Worm (Caenorhabditis elegans) whole organism, young adult: Measurements from ENCODE around the gene gtf-2E1.

Source experiments
- C06A6.2 ChIP-seq: fragments of 200-800 bp; sonication (Bioruptor generic); conservative IDR thresholded peaks from 2 replicates; pipeline ENCODE4 v1.3.6; 2022; ENCODE audit warnings: missing genetic modification characterization, missing compliant biosample characterization
- D2030.7 ChIP-seq: fragments of 200-800 bp; sonication (Bioruptor generic); IDR thresholded peaks from 2 replicates; pipeline ENCODE4 v1.3.6; 2022; ENCODE audit warnings: missing genetic modification reagents, missing genetic modification characterization, missing compliant biosample characterization
- F57A8.1 ChIP-seq: fragments of 200-800 bp; sonication (Bioruptor generic); optimal IDR thresholded peaks from 2 replicates; lab custom pipeline; 2018; ENCODE audit warnings: mild to moderate bottlenecking, missing genetic modification characterization, moderate library complexity, missing compliant biosample characterization
- K11D2.4 ChIP-seq: fragments of 200-800 bp; sonication (Bioruptor generic); IDR thresholded peaks from 2 replicates; pipeline ENCODE4 v1.3.6; 2022; ENCODE audit warnings: missing genetic modification reagents, missing genetic modification characterization, missing compliant biosample characterization
- Y53F4B.3 ChIP-seq: fragments of 200-800 bp; sonication (Bioruptor generic); IDR thresholded peaks from 2 replicates; pipeline ENCODE4 v1.3.6; 2022; ENCODE audit warnings: missing genetic modification reagents, missing genetic modification characterization, missing compliant biosample characterization
- Y53G8AR.9 ChIP-seq: fragments of 200-800 bp; sonication (Bioruptor generic); conservative IDR thresholded peaks from 2 replicates; pipeline ENCODE4 v1.3.6; 2022; ENCODE audit warnings: missing genetic modification reagents, missing genetic modification characterization, missing compliant biosample characterization
- ZK185.1 ChIP-seq: sonication (generic microtip); optimal IDR thresholded peaks from 2 replicates; lab custom pipeline; 2016; ENCODE audit warnings: mild to moderate bottlenecking, missing genetic modification characterization, missing compliant biosample characterization; ENCODE audit not compliant: poor library complexity, severe bottlenecking
- ama-1 ChIP-seq, 3 experiments: fragments of 150-350 bp in 1 of 3; sonication (generic microtip) in 2 of 3; optimal IDR thresholded peaks; 2 replicates each; lab custom pipeline; 2014 to 2018; ENCODE audit warnings: missing biosample characterization in 2 of 3, missing genetic modification characterization in 2 of 3, missing genetic modification reagents in 2 of 3
- cebp-1 ChIP-seq, 2 experiments: fragments of 200-800 bp in 1 of 2; sonication (Bioruptor generic) in 1 of 2; sonication (generic microtip) in 1 of 2; IDR thresholded peaks in 1 of 2; optimal IDR thresholded peaks in 1 of 2; 2 replicates each; pipeline versions ENCODE4 v1.3.6 to Lab custom; 2017 to 2022; ENCODE audit warnings: missing compliant biosample characterization in 2 of 2, missing genetic modification characterization in 2 of 2, mild to moderate bottlenecking in 1 of 2, missing genetic modification reagents in 1 of 2, moderate library complexity in 1 of 2
- ceh-100 ChIP-seq: fragments of 200-800 bp; sonication (Bioruptor generic); IDR thresholded peaks from 2 replicates; pipeline ENCODE4 v1.3.6; 2022; ENCODE audit warnings: missing genetic modification reagents, missing genetic modification characterization, missing compliant biosample characterization
- ceh-79 ChIP-seq: sonication (generic microtip); optimal IDR thresholded peaks from 2 replicates; lab custom pipeline; 2017; ENCODE audit warnings: mild to moderate bottlenecking, missing genetic modification characterization, missing compliant biosample characterization
- dox-1 ChIP-seq: fragments of 200-800 bp; sonication (Bioruptor generic); IDR thresholded peaks from 2 replicates; pipeline ENCODE4 v1.3.6; 2022; ENCODE audit warnings: missing genetic modification reagents, missing genetic modification characterization, missing compliant biosample characterization
- gei-17 ChIP-seq: fragments of 200-800 bp; sonication (Bioruptor generic); optimal IDR thresholded peaks from 2 replicates; lab custom pipeline; 2018; ENCODE audit warnings: mild to moderate bottlenecking, missing genetic modification characterization, missing compliant biosample characterization
- him-1 ChIP-seq: sonication (generic microtip); optimal IDR thresholded peaks from 2 replicates; lab custom pipeline; 2016; ENCODE audit warnings: missing genotype, missing genetic modification reagents, missing genetic modification characterization, missing compliant biosample characterization
- hmg-1.2 ChIP-seq: fragments of 200-800 bp; sonication (Bioruptor generic); IDR thresholded peaks from 2 replicates; pipeline ENCODE4 v1.3.6; 2022; ENCODE audit warnings: missing genetic modification reagents, missing genetic modification characterization, missing compliant biosample characterization
- lin-35 ChIP-seq, 3 experiments: fragments of 150-350 bp in 2 of 3; sonication (generic microtip) in 1 of 3; optimal IDR thresholded peaks; 2 replicates each; lab custom pipeline; 2014 to 2018; ENCODE audit warnings: missing biosample characterization in 3 of 3, missing genetic modification characterization in 3 of 3, missing genetic modification reagents in 3 of 3
- lin-54 ChIP-seq: fragments of 200-800 bp; sonication (Bioruptor generic); optimal IDR thresholded peaks from 2 replicates; lab custom pipeline; 2018; ENCODE audit warnings: mild to moderate bottlenecking, missing genetic modification characterization, missing compliant biosample characterization
- madf-10 ChIP-seq: sonication (generic microtip); optimal IDR thresholded peaks from 2 replicates; lab custom pipeline; 2016; ENCODE audit warnings: mild to moderate bottlenecking, missing genetic modification characterization, missing compliant biosample characterization
- mcd-1 ChIP-seq: fragments of 200-800 bp; sonication (Bioruptor generic); IDR thresholded peaks from 2 replicates; pipeline ENCODE4 v1.3.6; 2022; ENCODE audit warnings: missing genetic modification reagents, missing genetic modification characterization, missing compliant biosample characterization
- mel-28 ChIP-seq: sonication (generic microtip); optimal IDR thresholded peaks from 2 replicates; lab custom pipeline; 2016; ENCODE audit warnings: borderline replicate concordance, mild to moderate bottlenecking, missing genetic modification characterization, missing compliant biosample characterization
- nfyb-1 ChIP-seq: fragments of 200-800 bp; sonication (Bioruptor generic); IDR thresholded peaks from 2 replicates; pipeline ENCODE4 v1.3.6; 2022; ENCODE audit warnings: missing genetic modification reagents, missing genetic modification characterization, missing compliant biosample characterization
- nhr-80 ChIP-seq: sonication (generic microtip); optimal IDR thresholded peaks from 2 replicates; lab custom pipeline; 2016; ENCODE audit warnings: missing genetic modification characterization, missing compliant biosample characterization
- nhr-90 ChIP-seq: sonication (generic microtip); optimal IDR thresholded peaks from 2 replicates; lab custom pipeline; 2016; ENCODE audit warnings: missing genotype, mild to moderate bottlenecking, missing genetic modification characterization, missing compliant biosample characterization
- rcor-1 ChIP-seq: fragments of 200-800 bp; sonication (Bioruptor generic); IDR thresholded peaks from 2 replicates; pipeline ENCODE4 v1.3.6; 2022; ENCODE audit warnings: missing genetic modification reagents, missing genetic modification characterization, missing compliant biosample characterization
- snpc-1.1 ChIP-seq: sonication (generic microtip); optimal IDR thresholded peaks from 2 replicates; lab custom pipeline; 2017; ENCODE audit warnings: missing genetic modification characterization, mild to moderate bottlenecking, missing compliant biosample characterization, antibody characterized with exemption, moderate library complexity, missing genotype, missing genetic modification reagents; ENCODE audit not compliant: insufficient read depth
- snpc-4 ChIP-seq, 5 experiments: fragments of 150-350 bp in 1 of 5; sonication (generic microtip) in 4 of 5; optimal IDR thresholded peaks; 2 replicates each; lab custom pipeline; 2014 to 2018; ENCODE audit warnings: missing genetic modification characterization in 5 of 5, missing biosample characterization in 3 of 5, antibody characterized with exemption in 2 of 5, mild to moderate bottlenecking in 2 of 5, missing compliant biosample characterization in 2 of 5, missing genotype in 2 of 5, moderate library complexity in 2 of 5, missing genetic modification reagents in 1 of 5
- tbx-9 ChIP-seq: sonication (generic microtip); optimal IDR thresholded peaks from 2 replicates; lab custom pipeline; 2016; ENCODE audit warnings: borderline replicate concordance, missing genetic modification characterization, inconsistent platforms, missing compliant biosample characterization
- zim-3 ChIP-seq: sonication (generic microtip); optimal IDR thresholded peaks from 2 replicates; lab custom pipeline; 2017; ENCODE audit warnings: mild to moderate bottlenecking, missing genetic modification characterization, moderate library complexity, missing compliant biosample characterization
- ztf-25 ChIP-seq: fragments of 200-800 bp; sonication (Bioruptor generic); IDR thresholded peaks from 2 replicates; pipeline ENCODE4 v1.3.6; 2022; ENCODE audit warnings: missing genetic modification reagents, missing genetic modification characterization, missing compliant biosample characterization
- ztf-28 ChIP-seq: fragments of 200-800 bp; sonication (Bioruptor generic); IDR thresholded peaks from 2 replicates; pipeline ENCODE4 v1.3.6; 2022; ENCODE audit warnings: missing genetic modification reagents, missing genetic modification characterization, missing compliant biosample characterization
- ztf-6 ChIP-seq: fragments of 200-800 bp; sonication (Bioruptor generic); IDR thresholded peaks from 2 replicates; pipeline ENCODE4 v1.3.6; 2022; ENCODE audit warnings: missing genetic modification reagents, missing genetic modification characterization, missing compliant biosample characterization

The gtf-2E1 gene

DNA sequence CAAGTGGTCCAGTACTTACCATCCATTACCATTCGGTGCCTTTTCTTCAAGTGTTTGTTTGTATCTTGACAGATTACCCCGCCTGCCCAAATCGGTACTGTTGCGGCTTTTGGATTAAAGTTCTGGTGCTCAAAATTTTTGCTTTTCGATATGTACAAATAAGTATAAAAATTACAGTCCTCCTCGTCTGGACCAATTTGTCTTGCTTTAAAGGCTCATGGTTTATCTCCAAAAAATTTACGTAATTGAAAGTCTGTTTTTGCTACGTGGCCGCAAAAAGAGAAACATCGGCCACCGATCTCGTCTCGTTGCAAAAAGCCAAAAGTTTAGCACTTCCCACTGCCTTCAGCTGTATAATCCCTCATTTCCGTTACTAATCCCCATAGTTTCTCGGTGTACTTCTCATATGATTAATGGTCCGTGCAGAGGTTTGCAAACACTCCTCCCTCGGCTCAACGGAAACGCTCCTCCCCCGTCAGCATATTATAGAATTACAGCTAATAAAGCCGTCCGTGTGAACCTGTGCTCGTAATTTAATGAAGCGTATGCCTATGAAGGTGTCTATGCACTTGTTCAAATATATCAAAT lies 12.3 kb downstream of the gtf-2E1 start:
- TF ChIP-seq ztf-6 (GFP tag; lab: Robert Waterston, UW) (no peak), him-1 (tag; lab: Kevin White, UChicago) (no peak)

DNA sequence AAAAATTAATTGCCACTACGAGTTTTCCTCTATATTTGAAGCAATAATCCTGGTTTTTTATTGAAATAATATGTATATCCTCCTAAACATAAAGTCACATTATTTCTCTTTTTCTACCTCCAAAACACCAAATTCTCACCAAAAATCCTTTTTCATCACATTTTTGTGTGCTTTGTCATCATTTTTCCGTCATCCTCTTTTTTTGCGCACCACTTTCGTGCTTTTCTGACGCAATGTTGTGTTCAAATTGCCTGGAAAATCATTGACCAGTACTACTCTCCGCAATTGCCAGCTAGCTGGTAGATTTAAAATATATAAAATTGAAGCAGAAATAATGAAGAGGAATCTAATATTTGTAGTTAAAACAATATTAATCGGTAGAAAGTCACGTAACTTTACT lies 13.0 kb downstream of the gtf-2E1 start:
- TF ChIP-seq mcd-1 (GFP tag; lab: Robert Waterston, UW) (no peak), ztf-25 (GFP tag; lab: Robert Waterston, UW) (no peak), lin-54 (GFP tag; lab: Kevin White, UChicago) (no peak), ceh-79 (tag; lab: Kevin White, UChicago) (no peak)
- TF ChIP-seq, all 124 proteins: peak for 0

DNA sequence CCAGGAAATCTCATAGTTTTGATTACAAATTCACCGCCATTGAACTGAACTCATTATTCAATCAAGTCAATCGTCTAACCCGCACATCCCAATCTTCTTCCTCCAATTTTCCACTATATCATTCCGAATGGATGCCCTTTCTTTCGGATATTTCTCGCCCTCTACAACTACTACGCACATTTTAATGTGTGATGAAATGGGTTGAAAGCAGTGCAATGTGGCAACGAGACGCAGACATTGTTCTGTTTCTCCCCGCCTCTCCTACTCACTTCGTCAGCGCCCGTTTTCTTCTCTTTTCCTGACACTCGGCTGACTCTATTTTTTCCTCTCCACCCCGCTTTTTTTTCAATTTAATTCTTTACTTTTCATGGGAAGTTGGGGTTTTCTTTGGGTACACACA lies 13.5 kb downstream of the gtf-2E1 start:
- TF ChIP-seq hmg-1.2 (GFP tag; lab: Robert Waterston, UW): peak; percentile 68; the same call in 1 of the 2 replicates
- TF ChIP-seq mcd-1 (GFP tag; lab: Robert Waterston, UW): peak; percentile 33; the same call in 1 of the 2 replicates
- peak in 1 of 3 experiments; percentile 9 for TF ChIP-seq lin-35 (GFP tag; optimal IDR thresholded peaks at IDR 0.05; lab: Kevin White, UChicago)
- no peak for TF ChIP-seq snpc-4 (GFP tag; optimal IDR thresholded peaks at IDR 0.05; lab: Kevin White, UChicago)
- peak in 1 of 4 experiments; percentile 37 for TF ChIP-seq snpc-4 (tag; optimal IDR thresholded peaks at IDR 0.05; lab: Kevin White, UChicago)
- TF ChIP-seq nfyb-1 (GFP tag; lab: Robert Waterston, UW): peak; percentile 51; the same call in 1 of the 2 replicates
- peak; percentile 2 for TF ChIP-seq ZK185.1
- TF ChIP-seq rcor-1 (GFP tag; lab: Robert Waterston, UW): peak; percentile 30; the same call in 1 of the 2 replicates
- peak; percentile 46; the same call in 1 of the 2 replicates for TF ChIP-seq cebp-1 (GFP tag; IDR thresholded peaks at IDR 0.05; lab: Robert Waterston, UW)
- peak; percentile 86 for TF ChIP-seq cebp-1 (tag; optimal IDR thresholded peaks at IDR 0.05; lab: Kevin White, UChicago)
- TF ChIP-seq nhr-80 (tag; lab: Kevin White, UChicago): peak; percentile 30
- TF ChIP-seq ama-1 (optimal IDR thresholded peaks at IDR 0.05; lab: Kevin White, UChicago): peak; percentile 33
- no peak for TF ChIP-seq ama-1 (GFP tag; optimal IDR thresholded peaks at IDR 0.05; lab: Kevin White, UChicago)
- TF ChIP-seq Y53F4B.3 (GFP tag; lab: Robert Waterston, UW): no peak
- no peak for TF ChIP-seq ztf-28 (GFP tag; lab: Robert Waterston, UW)
- no peak for TF ChIP-seq gei-17 (GFP tag; lab: Kevin White, UChicago)
- TF ChIP-seq, all 124 proteins: peak for 10

DNA sequence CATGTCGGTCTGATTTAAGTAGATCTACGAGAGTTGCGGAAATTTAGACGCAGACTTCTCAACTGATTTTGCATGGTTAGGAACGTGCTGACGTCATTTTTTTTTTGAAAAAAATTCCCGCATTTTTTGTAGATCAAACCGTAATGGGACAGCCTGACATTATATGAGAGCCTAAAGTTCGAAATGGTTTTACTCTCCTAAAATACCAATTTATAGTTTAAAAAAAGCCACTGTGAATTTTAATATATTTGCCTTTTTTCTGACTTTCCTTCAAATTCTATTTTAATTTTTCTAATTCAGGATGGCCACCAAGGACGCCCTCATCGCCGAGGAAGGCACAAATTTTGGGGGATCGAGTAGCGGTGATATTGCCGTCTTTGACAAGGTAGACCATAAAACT lies 13.9 kb downstream of the gtf-2E1 start, which contains the start of gene atgp-1:
TSS of gene atgp-1 (plus strand) at position 301 of the 400 bp plus-strand sequence.
- TF ChIP-seq madf-10 (tag; lab: Kevin White, UChicago) (no peak), mel-28 (no peak), nhr-90 (no peak), zim-3 (tag; lab: Kevin White, UChicago) (no peak), snpc-1.1 (tag; lab: Kevin White, UChicago) (no peak), C06A6.2 (no peak), K11D2.4 (no peak), F57A8.1 (no peak), dox-1 (GFP tag; lab: Robert Waterston, UW) (no peak), ceh-100 (GFP tag; lab: Robert Waterston, UW) (no peak), D2030.7 (GFP tag; lab: Robert Waterston, UW) (no peak), tbx-9 (tag; lab: Kevin White, UChicago) (no peak), Y53G8AR.9 (GFP tag; lab: Robert Waterston, UW) (no peak)
